Fruit fly (Drosophila melanogaster) whole organism, embryonic: ENCODE measurements around the gene Mfap1.
A peak's percentile ranks its signal among the peaks of the same experiment; 100 is the strongest.

Source experiments
- B-H1 ChIP-seq: fragments of 200-800 bp; sonication (Bioruptor generic); IDR thresholded peaks from 3 replicates; pipeline ENCODE4 v1.3.6; 2022; ENCODE audit warnings: missing biosample characterization, missing genetic modification characterization
- B-H2 ChIP-seq: fragments of 200-800 bp; sonication (Bioruptor generic); optimal IDR thresholded peaks from 2 replicates; lab custom pipeline; 2018; ENCODE audit warnings: missing biosample characterization, mild to moderate bottlenecking, missing genetic modification characterization
- CG12236 ChIP-seq: fragments of 200-800 bp; sonication (Bioruptor generic); optimal IDR thresholded peaks from 2 replicates; lab custom pipeline; 2016; ENCODE audit warnings: missing biosample characterization, missing genetic modification characterization
- CG12942 ChIP-seq: fragments of 200-800 bp; sonication (Bioruptor generic); optimal IDR thresholded peaks from 3 replicates; lab custom pipeline; 2016; ENCODE audit warnings: missing biosample characterization, missing genetic modification characterization
- CG14667 ChIP-seq: fragments of 200-800 bp; sonication (Bioruptor generic); IDR thresholded peaks from 2 replicates; pipeline ENCODE4 v1.3.6; 2022; ENCODE audit warnings: missing biosample characterization, missing genetic modification characterization
- CG16813 ChIP-seq: fragments of 200-800 bp; sonication (Bioruptor generic); IDR thresholded peaks from 3 replicates; pipeline ENCODE4 v1.3.6; 2022; ENCODE audit warnings: missing biosample characterization, missing genetic modification characterization; ENCODE audit not compliant: partially characterized antibody
- CG17186 ChIP-seq: fragments of 200-800 bp; sonication (Bioruptor generic); optimal IDR thresholded peaks from 3 replicates; lab custom pipeline; 2017; ENCODE audit warnings: missing biosample characterization, missing genetic modification reagents, missing genetic modification characterization
- CG17359 ChIP-seq: fragments of 200-800 bp; sonication (Bioruptor generic); optimal IDR thresholded peaks from 3 replicates; lab custom pipeline; 2018; ENCODE audit warnings: missing biosample characterization, mild to moderate bottlenecking, missing genetic modification characterization, moderate library complexity
- CG2199 ChIP-seq: fragments of 200-800 bp; sonication (Bioruptor generic); IDR thresholded peaks from 3 replicates; pipeline ENCODE4 v1.3.6; 2022; ENCODE audit warnings: missing biosample characterization, missing genetic modification characterization
- CG2202 ChIP-seq: fragments of 200-800 bp; sonication (Bioruptor generic); optimal IDR thresholded peaks from 2 replicates; lab custom pipeline; 2018; ENCODE audit warnings: missing biosample characterization, mild to moderate bottlenecking, missing genetic modification characterization
- CG31388 ChIP-seq: fragments of 200-800 bp; sonication (Bioruptor generic); optimal IDR thresholded peaks from 2 replicates; lab custom pipeline; 2016; ENCODE audit warnings: missing biosample characterization, missing genetic modification characterization
- CG32772 ChIP-seq: fragments of 200-800 bp; sonication (Bioruptor generic); IDR thresholded peaks from 2 replicates; pipeline ENCODE4 v1.3.6; 2022; ENCODE audit warnings: missing biosample characterization, missing genetic modification characterization
- CG3995 ChIP-seq: fragments of 200-800 bp; sonication (Bioruptor generic); optimal IDR thresholded peaks from 3 replicates; lab custom pipeline; 2016; ENCODE audit warnings: missing biosample characterization, missing genetic modification characterization
- CG5245 ChIP-seq: fragments of 200-800 bp; sonication (Bioruptor generic); optimal IDR thresholded peaks from 3 replicates; lab custom pipeline; 2016; ENCODE audit warnings: missing biosample characterization, missing genetic modification characterization
- CG6689 ChIP-seq: fragments of 200-800 bp; sonication (Bioruptor generic); IDR thresholded peaks from 2 replicates; pipeline ENCODE4 v1.3.6; 2022; ENCODE audit warnings: missing biosample characterization, missing genetic modification characterization
- CG7786 ChIP-seq: fragments of 200-800 bp; sonication (Bioruptor generic); optimal IDR thresholded peaks from 2 replicates; lab custom pipeline; 2016; ENCODE audit warnings: missing biosample characterization, missing genetic modification characterization
- CG8089 ChIP-seq: fragments of 200-800 bp; sonication (Bioruptor generic); optimal IDR thresholded peaks from 3 replicates; lab custom pipeline; 2016; ENCODE audit warnings: missing biosample characterization, missing genetic modification characterization
- CG8478 ChIP-seq: fragments of >200 bp; optimal IDR thresholded peaks from 2 replicates; lab custom pipeline; 2018
- CG9215 ChIP-seq: fragments of 200-800 bp; sonication (Bioruptor generic); IDR thresholded peaks from 2 replicates; pipeline ENCODE4 v1.3.6; 2022; ENCODE audit warnings: missing biosample characterization, missing genetic modification characterization
- CG9797 ChIP-seq: fragments of 200-800 bp; sonication (Bioruptor generic); optimal IDR thresholded peaks from 3 replicates; lab custom pipeline; 2018; ENCODE audit warnings: missing biosample characterization, mild to moderate bottlenecking, missing genetic modification characterization
- ERR ChIP-seq: fragments of 200-800 bp; sonication (Bioruptor generic); optimal IDR thresholded peaks from 2 replicates; lab custom pipeline; 2016; ENCODE audit warnings: missing biosample characterization, missing genetic modification characterization
- Eip74EF ChIP-seq, 2 experiments: fragments of 200-800 bp in 1 of 2; fragments of >200 bp in 1 of 2; sonication (Bioruptor generic) in 1 of 2; optimal IDR thresholded peaks; 2 replicates each; lab custom pipeline; 2017 to 2019; ENCODE audit warnings: missing biosample characterization in 2 of 2, missing genetic modification characterization in 2 of 2, mild to moderate bottlenecking in 1 of 2, moderate library complexity in 1 of 2
- Fer2 ChIP-seq: fragments of 200-800 bp; sonication (Bioruptor generic); optimal IDR thresholded peaks from 2 replicates; lab custom pipeline; 2018; ENCODE audit warnings: missing biosample characterization, mild to moderate bottlenecking, missing genetic modification characterization, moderate library complexity
- Fer3 ChIP-seq: fragments of 200-800 bp; sonication (Bioruptor generic); optimal IDR thresholded peaks from 2 replicates; lab custom pipeline; 2018; ENCODE audit warnings: missing biosample characterization, mild to moderate bottlenecking, missing genetic modification characterization, moderate library complexity
- Gug ChIP-seq: fragments of 200-800 bp; sonication (Bioruptor generic); IDR thresholded peaks from 4 replicates; pipeline ENCODE4 v1.3.6; 2022; ENCODE audit warnings: missing biosample characterization, missing genetic modification characterization
- HLH3B ChIP-seq: fragments of 200-800 bp; sonication (Bioruptor generic); IDR thresholded peaks from 2 replicates; pipeline ENCODE4 v1.3.6; 2022; ENCODE audit warnings: missing biosample characterization, missing genetic modification characterization
- Hmr ChIP-seq: fragments of 200-800 bp; sonication (Bioruptor generic); optimal IDR thresholded peaks from 3 replicates; lab custom pipeline; 2017; ENCODE audit warnings: mild to moderate bottlenecking, missing biosample characterization, missing genetic modification reagents, missing genetic modification characterization
- Hr51 ChIP-seq, 2 experiments: fragments of 200-800 bp; sonication (Bioruptor generic); optimal IDR thresholded peaks; 2 replicates in 1 of 2; 3 replicates in 1 of 2; lab custom pipeline; 2016 to 2018; ENCODE audit warnings: missing biosample characterization in 2 of 2, missing genetic modification characterization in 2 of 2, mild to moderate bottlenecking in 1 of 2, moderate library complexity in 1 of 2
- MTF-1 ChIP-seq: fragments of 200-800 bp; sonication (Bioruptor generic); optimal IDR thresholded peaks from 2 replicates; lab custom pipeline; 2018; ENCODE audit warnings: missing biosample characterization, mild to moderate bottlenecking, missing genetic modification characterization, borderline replicate concordance
- Mad ChIP-seq: fragments of 200-800 bp; sonication (Bioruptor generic); optimal IDR thresholded peaks from 2 replicates; lab custom pipeline; 2016; ENCODE audit warnings: missing biosample characterization, missing genetic modification characterization
- NC2β ChIP-seq: fragments of 200-800 bp; sonication (Bioruptor generic); optimal IDR thresholded peaks from 2 replicates; lab custom pipeline; 2016; ENCODE audit warnings: missing biosample characterization, missing genetic modification characterization
- Opbp ChIP-seq: fragments of 200-800 bp; sonication (Bioruptor generic); IDR thresholded peaks from 3 replicates; pipeline ENCODE4 v1.3.6; 2022; ENCODE audit warnings: missing biosample characterization, missing genetic modification characterization; ENCODE audit not compliant: partially characterized antibody
- Six4 ChIP-seq: fragments of 200-800 bp; sonication (Bioruptor generic); optimal IDR thresholded peaks from 2 replicates; lab custom pipeline; 2016; ENCODE audit warnings: missing biosample characterization, missing genetic modification characterization
- Sry-β ChIP-seq: fragments of 200-800 bp; sonication (Bioruptor generic); optimal IDR thresholded peaks from 2 replicates; lab custom pipeline; 2018; ENCODE audit warnings: missing biosample characterization, mild to moderate bottlenecking, missing genetic modification characterization, moderate library complexity
- Sry-δ ChIP-seq: fragments of 200-800 bp; sonication (Bioruptor generic); optimal IDR thresholded peaks from 2 replicates; lab custom pipeline; 2016; ENCODE audit warnings: missing biosample characterization, missing genetic modification characterization
- Vsx1 ChIP-seq: fragments of 200-800 bp; sonication (Bioruptor generic); optimal IDR thresholded peaks from 2 replicates; lab custom pipeline; 2017; ENCODE audit warnings: missing biosample characterization, mild to moderate bottlenecking, missing genetic modification characterization, missing genetic modification reagents
- Xrp1 ChIP-seq: fragments of 200-800 bp; sonication (Bioruptor generic); IDR thresholded peaks from 2 replicates; pipeline ENCODE4 v1.3.6; 2022; ENCODE audit warnings: missing biosample characterization, missing genetic modification characterization
- ac ChIP-seq: fragments of 200-800 bp; sonication (Bioruptor generic); optimal IDR thresholded peaks from 3 replicates; lab custom pipeline; 2017; ENCODE audit warnings: missing biosample characterization, mild to moderate bottlenecking, missing genetic modification characterization
- al ChIP-seq: fragments of 200-800 bp; sonication (Bioruptor generic); IDR thresholded peaks from 2 replicates; pipeline ENCODE4 v1.3.6; 2022; ENCODE audit warnings: missing biosample characterization, missing genetic modification characterization
- bsh ChIP-seq, 2 experiments: fragments of 200-800 bp; sonication (Bioruptor generic); optimal IDR thresholded peaks; 2 replicates each; lab custom pipeline; 2017 to 2018; ENCODE audit warnings: mild to moderate bottlenecking in 2 of 2, missing biosample characterization in 2 of 2, missing genetic modification characterization in 2 of 2, moderate library complexity in 1 of 2
- chinmo ChIP-seq: fragments of 200-800 bp; sonication (Bioruptor generic); IDR thresholded peaks from 4 replicates; pipeline ENCODE4 v1.3.6; 2022; ENCODE audit warnings: missing biosample characterization, missing genetic modification characterization; ENCODE audit not compliant: partially characterized antibody
- dm ChIP-seq: fragments of 200-800 bp; sonication (Bioruptor generic); optimal IDR thresholded peaks from 3 replicates; lab custom pipeline; 2016; ENCODE audit warnings: missing biosample characterization, missing genetic modification characterization
- dmrt11E ChIP-seq: fragments of 200-800 bp; sonication (Bioruptor generic); optimal IDR thresholded peaks from 3 replicates; lab custom pipeline; 2018; ENCODE audit warnings: missing biosample characterization, mild to moderate bottlenecking, missing genetic modification characterization, moderate library complexity
- dmrt99B ChIP-seq: fragments of 200-800 bp; sonication (Bioruptor generic); optimal IDR thresholded peaks from 2 replicates; lab custom pipeline; 2018; ENCODE audit warnings: missing biosample characterization, mild to moderate bottlenecking, missing genetic modification characterization, moderate library complexity
- ewg ChIP-seq: fragments of 200-800 bp; sonication (Bioruptor generic); optimal IDR thresholded peaks from 3 replicates; lab custom pipeline; 2017; ENCODE audit warnings: mild to moderate bottlenecking, missing biosample characterization, missing genetic modification reagents, missing genetic modification characterization
- fd3F ChIP-seq: fragments of 200-800 bp; sonication (Bioruptor generic); optimal IDR thresholded peaks from 2 replicates; lab custom pipeline; 2018; ENCODE audit warnings: missing biosample characterization, mild to moderate bottlenecking, missing genetic modification characterization, moderate library complexity
- gfzf ChIP-seq: fragments of 200-800 bp; sonication (Bioruptor generic); optimal IDR thresholded peaks from 2 replicates; lab custom pipeline; 2016; ENCODE audit warnings: missing biosample characterization, mild to moderate bottlenecking, missing genetic modification characterization, moderate library complexity
- hkb ChIP-seq, 2 experiments: fragments of 200-800 bp in 1 of 2; fragments of >200 bp in 1 of 2; sonication (Bioruptor generic) in 1 of 2; IDR thresholded peaks in 1 of 2; optimal IDR thresholded peaks in 1 of 2; 2 replicates each; pipeline versions ENCODE4 v1.3.6 to Lab custom; 2017 to 2022; ENCODE audit warnings: missing biosample characterization in 1 of 2, missing genetic modification characterization in 1 of 2
- nmo ChIP-seq: fragments of 200-800 bp; sonication (Bioruptor generic); optimal IDR thresholded peaks from 2 replicates; lab custom pipeline; 2018; ENCODE audit warnings: missing biosample characterization, mild to moderate bottlenecking, missing genetic modification characterization, moderate library complexity
- pnt ChIP-seq: fragments of 200-800 bp; sonication (Bioruptor generic); optimal IDR thresholded peaks from 3 replicates; lab custom pipeline; 2016; ENCODE audit warnings: missing biosample characterization, missing genetic modification characterization

Gene Mfap1

DNA sequence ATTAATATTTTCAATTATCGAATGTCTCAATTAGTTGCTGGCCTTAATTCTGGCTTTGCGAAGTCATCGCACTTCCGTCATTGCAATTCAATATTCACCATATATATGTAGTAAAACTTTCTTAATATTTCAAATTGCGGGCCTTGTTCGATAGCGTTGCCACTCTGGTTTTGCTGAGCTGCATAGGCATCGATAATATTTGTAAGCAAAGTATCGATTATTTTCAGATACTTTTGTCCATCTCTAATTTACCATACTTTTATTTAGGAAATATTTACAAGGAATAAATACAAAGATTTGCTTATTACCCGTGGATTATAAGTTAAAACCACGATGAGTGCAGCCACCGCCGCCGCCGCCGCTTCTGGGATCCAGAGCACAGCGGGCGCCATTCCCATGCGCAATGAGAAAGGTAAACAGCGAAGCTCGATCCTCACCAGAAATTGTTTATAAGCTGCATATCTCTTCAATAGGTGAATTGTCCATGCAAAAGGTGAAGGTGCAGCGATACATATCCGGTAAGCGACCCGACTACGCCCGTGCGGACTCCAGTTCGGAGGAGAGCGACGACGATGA is at the start of gene Mfap1:
Mfap1 (plus strand) TSS at position 226 of the 576 bp plus-strand sequence.
- TF ChIP-seq B-H1 (no peak), CG12236 (no peak), ac (GFP tag; lab: Kevin White, UChicago) (no peak), hkb (optimal IDR thresholded peaks at IDR 0.05; lab: Kevin White, UChicago) (no peak), hkb (GFP tag; IDR thresholded peaks at IDR 0.05; lab: Robert Waterston, UW) (no peak), Gug (GFP tag; lab: Robert Waterston, UW) (peak; percentile 44; the same call in 1 of the 4 replicates), CG8478 (lab: Kevin White, UChicago) (no peak), CG2202 (tag; lab: Kevin White, UChicago) (no peak), CG9797 (GFP tag; lab: Kevin White, UChicago) (peak; percentile 19), Vsx1 (GFP tag; lab: Kevin White, UChicago) (no peak), CG12942 (GFP tag; lab: Kevin White, UChicago) (no peak), CG17186 (GFP tag; lab: Kevin White, UChicago) (no peak), ewg (GFP tag; lab: Kevin White, UChicago) (no peak), CG16813 (GFP tag; lab: Robert Waterston, UW) (peak; percentile 73), CG8089 (no peak), bsh (GFP tag; optimal IDR thresholded peaks at IDR 0.05; lab: Kevin White, UChicago) (no peak), Sry-β (GFP tag; lab: Kevin White, UChicago) (no peak), Opbp (peak; percentile 83), MTF-1 (GFP tag; lab: Kevin White, UChicago) (no peak), dm (GFP tag; lab: Kevin White, UChicago) (no peak), Six4 (no peak), B-H2 (no peak), ERR (GFP tag; lab: Kevin White, UChicago) (no peak), CG32772 (GFP tag; lab: Robert Waterston, UW) (no peak), CG14667 (no peak), CG9215 (GFP tag; lab: Robert Waterston, UW) (no peak), Mad (GFP tag; lab: Kevin White, UChicago) (no peak), CG3995 (GFP tag; lab: Kevin White, UChicago) (no peak), Xrp1 (GFP tag; lab: Robert Waterston, UW) (no peak), nmo (GFP tag; lab: Kevin White, UChicago) (peak; percentile 26), Eip74EF (GFP tag; optimal IDR thresholded peaks at IDR 0.05; lab: Kevin White, UChicago) (no peak), pnt (GFP tag; lab: Kevin White, UChicago) (no peak), NC2β (GFP tag; lab: Kevin White, UChicago) (no peak), Sry-δ (GFP tag; lab: Kevin White, UChicago) (peak; percentile 84), CG7786 (no peak), Fer2 (tag; lab: Kevin White, UChicago) (peak; percentile 4), Hmr (GFP tag; lab: Kevin White, UChicago) (no peak), dmrt11E (no peak), HLH3B (GFP tag; lab: Robert Waterston, UW) (0 out of 2 replicates have a peak, but pooled peaks have one; percentile 20), chinmo (GFP tag; lab: Robert Waterston, UW) (peak; percentile 88; the same call in 3 of the 4 replicates), dmrt99B (tag; lab: Kevin White, UChicago) (no peak), CG17359 (tag; lab: Kevin White, UChicago) (no peak), CG31388 (peak; percentile 10), fd3F (GFP tag; lab: Kevin White, UChicago) (no peak), al (GFP tag; lab: Robert Waterston, UW) (no peak), Hr51 (GFP tag; optimal IDR thresholded peaks at IDR 0.05; lab: Kevin White, UChicago) (no peak), CG5245 (no peak), CG6689 (GFP tag; lab: Robert Waterston, UW) (no peak), gfzf (GFP tag; lab: Kevin White, UChicago) (peak; percentile 32), CG2199 (GFP tag; lab: Robert Waterston, UW) (no peak), Fer3 (tag; lab: Kevin White, UChicago) (peak; percentile 25)
